Worm (Caenorhabditis elegans): ENCODE measurements around the gene C44C10.7.

DNA sequence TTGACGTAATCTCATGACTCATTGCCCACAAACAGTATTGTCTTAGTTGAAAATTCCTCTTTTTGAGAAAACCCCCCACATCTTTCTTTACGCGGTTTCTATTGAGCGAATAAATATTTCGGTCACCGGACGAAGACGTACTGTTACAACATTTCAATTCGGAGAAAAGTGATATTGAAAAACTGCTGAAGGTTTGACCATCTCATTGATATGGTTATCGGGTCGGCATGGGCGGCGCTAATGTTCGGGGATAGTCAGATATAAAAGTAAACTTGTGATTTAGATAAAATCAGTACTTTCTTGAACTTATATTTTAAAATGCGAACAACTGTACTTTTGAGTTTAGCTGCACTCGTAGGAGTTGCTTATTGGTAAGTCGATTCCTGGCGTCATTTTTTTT lies 40.9 kb downstream of the C44C10.7 start, which contains the start of gene T04F8.8:
- TF ChIP-seq nhr-21 (tag; optimal IDR thresholded peaks at IDR 0.05), result no peak
- TF ChIP-seq nhr-23 (tag; optimal IDR thresholded peaks at IDR 0.05), result no peak
- TF ChIP-seq ztf-4 (tag; optimal IDR thresholded peaks at IDR 0.05), result no peak
- no peak for TF ChIP-seq egl-27 (tag; optimal IDR thresholded peaks at IDR 0.05)
- no peak for TF ChIP-seq ceh-82 (tag; optimal IDR thresholded peaks at IDR 0.05)
- TF ChIP-seq aly-2 (tag; optimal IDR thresholded peaks at IDR 0.05), result no peak
- TF ChIP-seq blmp-1 (tag; optimal IDR thresholded peaks at IDR 0.05; ENCODE audit: insufficient read depth), result no peak
- no peak for TF ChIP-seq snpc-4 (tag; optimal IDR thresholded peaks at IDR 0.05)
- TF ChIP-seq nhr-25 (tag; optimal IDR thresholded peaks at IDR 0.05), result no peak
